Worm (Caenorhabditis elegans): ENCODE measurements around the gene nphp-2.

Gene nphp-2

ce11 chrV:1875497-1875988 is 20.0 kb upstream of the nphp-2 start:
- TF ChIP-seq mcd-1 (GFP tag; IDR thresholded peaks at IDR 0.05) (peak; percentile 70), tbp1 (GFP tag; optimal IDR thresholded peaks at IDR 0.05) (peak; percentile 58), hlh-12 (tag; optimal IDR thresholded peaks at IDR 0.05) (no peak), nhr-179 (tag; optimal IDR thresholded peaks at IDR 0.05) (no peak), lin-40 (tag; optimal IDR thresholded peaks at IDR 0.05) (peak; percentile 3), Y95B8A.8 (GFP tag; IDR thresholded peaks at IDR 0.05) (peak; percentile 81), let-526 (GFP tag; IDR thresholded peaks at IDR 0.05) (0 out of 2 replicates have a peak, but pooled peaks have one; percentile 28), somi-1 (GFP tag; optimal IDR thresholded peaks at IDR 0.05) (no peak), ztf-3 (GFP tag; optimal IDR thresholded peaks at IDR 0.05) (no peak), T07F8.4 (tag; optimal IDR thresholded peaks at IDR 0.05) (no peak), bed-1 (GFP tag; IDR thresholded peaks at IDR 0.05) (no peak), B0336.3 (GFP tag; IDR thresholded peaks at IDR 0.05) (peak; percentile 94), nhr-27 (tag; optimal IDR thresholded peaks at IDR 0.05) (no peak), madf-3 (GFP tag; IDR thresholded peaks at IDR 0.05) (peak; percentile 61; the same call in 1 of the 2 replicates), nfya-2 (GFP tag; IDR thresholded peaks at IDR 0.05) (no peak), sea-2 (GFP tag; IDR thresholded peaks at IDR 0.05) (no peak), rpc-1 (optimal IDR thresholded peaks at IDR 0.05) (no peak), rpc-1 (tag; optimal IDR thresholded peaks at IDR 0.05) (no peak), ceh-91 (GFP tag; IDR thresholded peaks at IDR 0.05) (0 out of 2 replicates have a peak, but pooled peaks have one; percentile 27), dox-1 (GFP tag; IDR thresholded peaks at IDR 0.05) (peak; percentile 59), mxl-1 (tag; optimal IDR thresholded peaks at IDR 0.05) (peak; percentile 9), mel-28 (tag; optimal IDR thresholded peaks at IDR 0.05; ENCODE audit: borderline replicate concordance) (no peak), cebp-1 (GFP tag; IDR thresholded peaks at IDR 0.05) (no peak), cebp-1 (tag; optimal IDR thresholded peaks at IDR 0.05) (peak; percentile 78), let-607 (tag; optimal IDR thresholded peaks at IDR 0.05) (peak in 1 of 2 experiments; percentile 40), ekl-4 (GFP tag; IDR thresholded peaks at IDR 0.05) (peak; percentile 90), F33H1.4 (GFP tag; IDR thresholded peaks at IDR 0.05) (0 out of 2 replicates have a peak, but pooled peaks have one; percentile 35), nfya-1 (tag; optimal IDR thresholded peaks at IDR 0.05; ENCODE audit: borderline replicate concordance, insufficient read depth) (no peak), Y56A3A.18 (GFP tag; IDR thresholded peaks at IDR 0.05) (peak; percentile 80; the same call in 1 of the 2 replicates), ztf-25 (GFP tag; IDR thresholded peaks at IDR 0.05) (peak; percentile 77; the same call in 1 of the 2 replicates), ztf-6 (GFP tag; IDR thresholded peaks at IDR 0.05) (no peak), atf-7 (tag; optimal IDR thresholded peaks at IDR 0.05) (peak; percentile 76), tbx-9 (tag; optimal IDR thresholded peaks at IDR 0.05; ENCODE audit: borderline replicate concordance) (peak; percentile 34), repo-1 (tag; optimal IDR thresholded peaks at IDR 0.05) (peak; percentile 87), zim-3 (tag; optimal IDR thresholded peaks at IDR 0.05) (peak; percentile 82), ZK185.1 (tag; optimal IDR thresholded peaks at IDR 0.05; ENCODE audit: poor library complexity, severe bottlenecking) (no peak), C06A6.2 (GFP tag; conservative IDR thresholded peaks at IDR 0.05) (no peak), Y67H2A.10 (GFP tag; conservative IDR thresholded peaks at IDR 0.05) (no peak), ccch-3 (GFP tag; optimal IDR thresholded peaks at IDR 0.05) (peak; percentile 7), D2030.7 (GFP tag; IDR thresholded peaks at IDR 0.05) (peak; percentile 68), ceh-58 (GFP tag; IDR thresholded peaks at IDR 0.05) (peak; percentile 77; the same call in 1 of the 2 replicates), lin-35 (GFP tag; optimal IDR thresholded peaks at IDR 0.05) (no peak), attf-5 (GFP tag; optimal IDR thresholded peaks at IDR 0.05) (peak; percentile 27), pbrm-1 (GFP tag; IDR thresholded peaks at IDR 0.05) (peak; percentile 67; the same call in 1 of the 2 replicates), Y79H2A.3 (GFP tag; conservative IDR thresholded peaks at IDR 0.05) (peak; percentile 93), ztf-26 (tag; optimal IDR thresholded peaks at IDR 0.05) (peak; percentile 59), snpc-4 (GFP tag; optimal IDR thresholded peaks at IDR 0.05) (peak; percentile 8), snpc-4 (tag; optimal IDR thresholded peaks at IDR 0.05) (peak in 2 of 4 experiments; percentile 15 to 17), K11D2.4 (GFP tag; IDR thresholded peaks at IDR 0.05) (peak; percentile 43; the same call in 1 of the 2 replicates)

Data from whole organism, young adult.